Fruit fly (Drosophila melanogaster): ENCODE results near the gene RhoU.

The RhoU gene

dm6 chrX:10086095-10086888 lies at the start of gene RhoU, which contains the start of gene Naxe (continued):
- TF ChIP-seq CG10366 (GFP tag; IDR thresholded peaks at IDR 0.05) (no peak; the same call in 1 of the 2 replicates), CG3838 (GFP tag; optimal IDR thresholded peaks at IDR 0.05) (no peak), CG4820 (GFP tag; optimal IDR thresholded peaks at IDR 0.05) (no peak), CG10959 (GFP tag; IDR thresholded peaks at IDR 0.05) (no peak), CG7271 (tag; optimal IDR thresholded peaks at IDR 0.05) (no peak), CG4424 (GFP tag; optimal IDR thresholded peaks at IDR 0.05) (peak; percentile 8), Dll (GFP tag; IDR thresholded peaks at IDR 0.05; ENCODE audit: partially characterized antibody) (no peak), pum (GFP tag; optimal IDR thresholded peaks at IDR 0.05) (no peak), CG7745 (tag; optimal IDR thresholded peaks at IDR 0.05) (no peak), CG11093 (GFP tag; IDR thresholded peaks at IDR 0.05) (no peak), nom (GFP tag; optimal IDR thresholded peaks at IDR 0.05) (peak; percentile 31), ems (GFP tag; optimal IDR thresholded peaks at IDR 0.05) (no peak), Mad (GFP tag; optimal IDR thresholded peaks at IDR 0.05) (no peak), CG3163 (GFP tag; optimal IDR thresholded peaks at IDR 0.05) (no peak), trh (GFP tag; optimal IDR thresholded peaks at IDR 0.05) (no peak), D19B (GFP tag; optimal IDR thresholded peaks at IDR 0.05) (no peak), CG15696 (tag; optimal IDR thresholded peaks at IDR 0.05) (no peak), Hr3 (GFP tag; optimal IDR thresholded peaks at IDR 0.05) (no peak), TFAM (GFP tag; optimal IDR thresholded peaks at IDR 0.05) (no peak), scrt (GFP tag; optimal IDR thresholded peaks at IDR 0.05) (no peak), Hmr (GFP tag; optimal IDR thresholded peaks at IDR 0.05) (no peak), CG4328 (GFP tag; optimal IDR thresholded peaks at IDR 0.05) (no peak), CG12769 (tag; optimal IDR thresholded peaks at IDR 0.05) (no peak), CG1024 (GFP tag; IDR thresholded peaks at IDR 0.05) (no peak), CG4854 (GFP tag; optimal IDR thresholded peaks at IDR 0.05) (no peak), CG1792 (GFP tag; optimal IDR thresholded peaks at IDR 0.05) (no peak), CG3995 (GFP tag; optimal IDR thresholded peaks at IDR 0.05) (no peak), slp2 (GFP tag; optimal IDR thresholded peaks at IDR 0.05) (no peak), CG14014 (GFP tag; IDR thresholded peaks at IDR 0.05) (no peak), CkIIα-i1 (GFP tag; IDR thresholded peaks at IDR 0.05) (no peak), ash1 (GFP tag; optimal IDR thresholded peaks at IDR 0.05) (no peak), bigmax (GFP tag; optimal IDR thresholded peaks at IDR 0.05) (no peak), fu2 (GFP tag; optimal IDR thresholded peaks at IDR 0.05) (no peak), ham (GFP tag; IDR thresholded peaks at IDR 0.05) (no peak), CG13424 (tag; optimal IDR thresholded peaks at IDR 0.05) (no peak), Gsc (GFP tag; IDR thresholded peaks at IDR 0.05) (no peak), CG42726 (GFP tag; IDR thresholded peaks at IDR 0.05; ENCODE audit: partially characterized antibody) (peak; percentile 58), CG11696 (GFP tag; IDR thresholded peaks at IDR 0.05) (no peak), gro (GFP tag; optimal IDR thresholded peaks at IDR 0.05) (no peak), Dip2 (GFP tag; IDR thresholded peaks at IDR 0.05) (no peak), CG10321 (GFP tag; IDR thresholded peaks at IDR 0.05) (no peak), Gug (GFP tag; IDR thresholded peaks at IDR 0.05) (peak; percentile 59; the same call in 3 of the 4 replicates), CG14667 (GFP tag; IDR thresholded peaks at IDR 0.05) (no peak), ind (GFP tag; optimal IDR thresholded peaks at IDR 0.05) (peak; percentile 10), Fer1 (GFP tag; optimal IDR thresholded peaks at IDR 0.05) (no peak), lov (optimal IDR thresholded peaks at IDR 0.05) (no peak), lov (GFP tag; IDR thresholded peaks at IDR 0.05) (no peak), CG14710 (tag; optimal IDR thresholded peaks at IDR 0.05) (peak; percentile 68), Poxn (GFP tag; IDR thresholded peaks at IDR 0.05) (no peak), kay (GFP tag; optimal IDR thresholded peaks at IDR 0.05) (no peak), cg (GFP tag; optimal IDR thresholded peaks at IDR 0.05) (no peak)

Data from whole organism, embryonic.